Fruit fly (Drosophila melanogaster) whole organism, embryonic: ENCODE data around the gene CG43136.
A peak's percentile ranks its signal among the peaks of the same experiment; 100 is the strongest.

ENCODE experiments used
- Ada2b ChIP-seq: fragments of 200-800 bp; sonication (Bioruptor generic); IDR thresholded peaks from 2 replicates; pipeline ENCODE4 v1.3.6; 2022; ENCODE audit warnings: missing biosample characterization, missing genetic modification characterization
- Adf1 ChIP-seq: fragments of 200-800 bp; sonication (Bioruptor generic); IDR thresholded peaks from 2 replicates; pipeline ENCODE4 v1.3.6; 2022; ENCODE audit warnings: missing biosample characterization, missing genetic modification characterization
- BtbVII ChIP-seq: fragments of 200-800 bp; sonication (Bioruptor generic); optimal IDR thresholded peaks from 3 replicates; lab custom pipeline; 2017; ENCODE audit warnings: missing biosample characterization, mild to moderate bottlenecking, missing genetic modification characterization
- CG10565 ChIP-seq: fragments of 200-800 bp; sonication (Bioruptor generic); optimal IDR thresholded peaks from 3 replicates; lab custom pipeline; 2016; ENCODE audit warnings: missing biosample characterization, mild to moderate bottlenecking, missing genetic modification characterization
- CG12299 ChIP-seq: fragments of 200-800 bp; sonication (Bioruptor generic); optimal IDR thresholded peaks from 2 replicates; lab custom pipeline; 2018; ENCODE audit warnings: missing biosample characterization, mild to moderate bottlenecking, missing genetic modification characterization
- CG13775 ChIP-seq: fragments of 200-800 bp; sonication (Bioruptor generic); optimal IDR thresholded peaks from 3 replicates; lab custom pipeline; 2017; ENCODE audit warnings: missing biosample characterization, mild to moderate bottlenecking, missing genetic modification characterization
- CG14014 ChIP-seq: fragments of 200-800 bp; sonication (Bioruptor generic); IDR thresholded peaks from 2 replicates; pipeline ENCODE4 v1.3.6; 2022; ENCODE audit warnings: missing biosample characterization, missing genetic modification characterization
- CG14860 ChIP-seq: fragments of 200-800 bp; sonication (Bioruptor generic); IDR thresholded peaks from 3 replicates; pipeline ENCODE4 v1.3.6; 2022; ENCODE audit warnings: missing biosample characterization, missing genetic modification characterization; ENCODE audit not compliant: partially characterized antibody
- CG1792 ChIP-seq: fragments of 200-800 bp; sonication (Bioruptor generic); optimal IDR thresholded peaks from 2 replicates; lab custom pipeline; 2016; ENCODE audit warnings: missing biosample characterization, missing genetic modification characterization
- CG2129 ChIP-seq: fragments of 200-800 bp; sonication (Bioruptor generic); IDR thresholded peaks from 2 replicates; pipeline ENCODE4 v1.3.6; 2022; ENCODE audit warnings: missing biosample characterization, missing genetic modification characterization; ENCODE audit not compliant: partially characterized antibody
- CG3163 ChIP-seq: fragments of 200-800 bp; sonication (Bioruptor generic); optimal IDR thresholded peaks from 3 replicates; lab custom pipeline; 2016; ENCODE audit warnings: missing biosample characterization, missing genetic modification characterization
- CG32767 ChIP-seq: fragments of 200-800 bp; sonication (Bioruptor generic); IDR thresholded peaks from 2 replicates; pipeline ENCODE4 v1.3.6; 2022; ENCODE audit warnings: missing biosample characterization, missing genetic modification characterization
- CG32772 ChIP-seq: fragments of 200-800 bp; sonication (Bioruptor generic); IDR thresholded peaks from 2 replicates; pipeline ENCODE4 v1.3.6; 2022; ENCODE audit warnings: missing biosample characterization, missing genetic modification characterization
- CG33557 ChIP-seq: fragments of 200-800 bp; sonication (Bioruptor generic); optimal IDR thresholded peaks from 2 replicates; lab custom pipeline; 2019; ENCODE audit warnings: missing biosample characterization, mild to moderate bottlenecking, missing genetic modification characterization, moderate library complexity
- CG3726 ChIP-seq: fragments of 200-800 bp; sonication (Bioruptor generic); IDR thresholded peaks from 3 replicates; pipeline ENCODE4, ENCODE4 v1.3.6; 2022; ENCODE audit warnings: missing biosample characterization, missing genetic modification characterization
- CG5245 ChIP-seq: fragments of 200-800 bp; sonication (Bioruptor generic); optimal IDR thresholded peaks from 3 replicates; lab custom pipeline; 2016; ENCODE audit warnings: missing biosample characterization, missing genetic modification characterization
- CG6175 ChIP-seq: fragments of 200-800 bp; sonication (Bioruptor generic); IDR thresholded peaks from 3 replicates; pipeline ENCODE4 v1.3.6; 2022; ENCODE audit warnings: missing biosample characterization, missing genetic modification characterization
- CG7372 ChIP-seq: fragments of 200-800 bp; sonication (Bioruptor generic); IDR thresholded peaks from 2 replicates; pipeline ENCODE4 v1.3.6; 2022; ENCODE audit warnings: missing biosample characterization, missing genetic modification characterization
- CG8281 ChIP-seq: fragments of 200-800 bp; sonication (Bioruptor generic); optimal IDR thresholded peaks from 2 replicates; lab custom pipeline; 2018; ENCODE audit warnings: missing biosample characterization, mild to moderate bottlenecking, missing genetic modification characterization, moderate library complexity
- CG8765 ChIP-seq: fragments of 200-800 bp; sonication (Bioruptor generic); IDR thresholded peaks from 2 replicates; pipeline ENCODE4 v1.3.6; 2022; ENCODE audit warnings: missing biosample characterization, missing genetic modification characterization
- CG9817 ChIP-seq: fragments of 200-800 bp; sonication (Bioruptor generic); optimal IDR thresholded peaks from 2 replicates; lab custom pipeline; 2018; ENCODE audit warnings: missing biosample characterization, mild to moderate bottlenecking, missing genetic modification characterization, moderate library complexity
- Dip2 ChIP-seq: fragments of 200-800 bp; sonication (Bioruptor generic); IDR thresholded peaks from 2 replicates; pipeline ENCODE4 v1.3.6; 2022; ENCODE audit warnings: missing biosample characterization, missing genetic modification characterization
- Doc2 ChIP-seq: fragments of 200-800 bp; sonication (Bioruptor generic); IDR thresholded peaks from 2 replicates; pipeline ENCODE4 v1.3.6; 2022; ENCODE audit warnings: missing biosample characterization, missing genetic modification characterization
- Dref ChIP-seq: fragments of 200-800 bp; sonication (Bioruptor generic); IDR thresholded peaks from 2 replicates; pipeline ENCODE4 v1.3.6; 2022; ENCODE audit warnings: missing biosample characterization, missing genetic modification characterization
- Lim3 ChIP-seq: fragments of 200-800 bp; sonication (Bioruptor generic); IDR thresholded peaks from 2 replicates; pipeline ENCODE4 v1.3.6; 2022; ENCODE audit warnings: missing biosample characterization, missing genetic modification characterization
- MESR4 ChIP-seq: fragments of 200-800 bp; sonication (Bioruptor generic); optimal IDR thresholded peaks from 2 replicates; lab custom pipeline; 2018; ENCODE audit warnings: missing biosample characterization, mild to moderate bottlenecking, missing genetic modification characterization, moderate library complexity
- NK7.1 ChIP-seq: fragments of 200-800 bp; sonication (Bioruptor generic); optimal IDR thresholded peaks from 3 replicates; lab custom pipeline; 2016; ENCODE audit warnings: missing biosample characterization, missing genetic modification characterization
- Opbp ChIP-seq: fragments of 200-800 bp; sonication (Bioruptor generic); IDR thresholded peaks from 3 replicates; pipeline ENCODE4 v1.3.6; 2022; ENCODE audit warnings: missing biosample characterization, missing genetic modification characterization; ENCODE audit not compliant: partially characterized antibody
- Pdp1 ChIP-seq, 2 experiments: fragments of 200-800 bp; sonication (Bioruptor generic); optimal IDR thresholded peaks; 3 replicates each; lab custom pipeline; 2016; ENCODE audit warnings: missing biosample characterization in 2 of 2, missing genetic modification characterization in 2 of 2, mild to moderate bottlenecking in 1 of 2, moderate library complexity in 1 of 2
- Scr ChIP-seq: fragments of 200-800 bp; sonication (Bioruptor generic); IDR thresholded peaks from 2 replicates; pipeline ENCODE4 v1.3.6; 2022; ENCODE audit warnings: missing biosample characterization, missing genetic modification characterization; ENCODE audit not compliant: partially characterized antibody
- Side ChIP-seq: fragments of 200-800 bp; sonication (Bioruptor generic); optimal IDR thresholded peaks from 2 replicates; lab custom pipeline; 2016; ENCODE audit warnings: missing biosample characterization, missing genetic modification characterization
- Sin3A ChIP-seq: fragments of >200 bp; optimal IDR thresholded peaks from 2 replicates; lab custom pipeline; 2018
- Ssrp ChIP-seq: fragments of 200-800 bp; sonication (Bioruptor generic); optimal IDR thresholded peaks from 2 replicates; lab custom pipeline; 2018; ENCODE audit warnings: missing biosample characterization, mild to moderate bottlenecking, missing genetic modification characterization, moderate library complexity
- Tbp ChIP-seq: fragments of >200 bp; optimal IDR thresholded peaks from 2 replicates; lab custom pipeline; 2018; ENCODE audit warnings: missing biosample characterization, missing genetic modification characterization
- YL-1 ChIP-seq: fragments of 200-800 bp; sonication (Bioruptor generic); optimal IDR thresholded peaks from 3 replicates; lab custom pipeline; 2017; ENCODE audit warnings: missing biosample characterization, mild to moderate bottlenecking, missing genetic modification characterization
- ase ChIP-seq: fragments of 200-800 bp; sonication (Bioruptor generic); IDR thresholded peaks from 3 replicates; pipeline ENCODE4 v1.3.6; 2022; ENCODE audit warnings: missing biosample characterization, missing genetic modification characterization
- crol ChIP-seq: fragments of 200-800 bp; sonication (Bioruptor generic); IDR thresholded peaks from 2 replicates; pipeline ENCODE4 v1.3.6; 2022; ENCODE audit warnings: missing biosample characterization, missing genetic modification characterization
- en ChIP-seq: fragments of 200-800 bp; sonication (Bioruptor generic); optimal IDR thresholded peaks from 2 replicates; lab custom pipeline; 2016; ENCODE audit warnings: missing biosample characterization, missing genetic modification characterization
- her ChIP-seq: fragments of 200-800 bp; sonication (Bioruptor generic); optimal IDR thresholded peaks from 2 replicates; lab custom pipeline; 2016; ENCODE audit warnings: missing biosample characterization, missing genetic modification characterization
- jigr1 ChIP-seq: fragments of 200-800 bp; sonication (Bioruptor generic); IDR thresholded peaks from 3 replicates; pipeline ENCODE4 v1.3.6; 2022; ENCODE audit warnings: missing biosample characterization, missing genetic modification characterization
- nau ChIP-seq: fragments of 200-800 bp; sonication (Bioruptor generic); optimal IDR thresholded peaks from 3 replicates; lab custom pipeline; 2017; ENCODE audit warnings: missing biosample characterization, mild to moderate bottlenecking, missing genetic modification characterization, missing genetic modification reagents
- nerfin-2 ChIP-seq: fragments of 200-800 bp; sonication (Bioruptor generic); IDR thresholded peaks from 2 replicates; pipeline ENCODE4 v1.3.6; 2022; ENCODE audit warnings: missing biosample characterization, missing genetic modification characterization; ENCODE audit not compliant: partially characterized antibody
- pb ChIP-seq: fragments of 200-800 bp; sonication (Bioruptor generic); optimal IDR thresholded peaks from 3 replicates; lab custom pipeline; 2016; ENCODE audit warnings: missing biosample characterization, missing genetic modification characterization
- pfk ChIP-seq: fragments of 200-800 bp; sonication (Bioruptor generic); optimal IDR thresholded peaks from 2 replicates; lab custom pipeline; 2018; ENCODE audit warnings: missing biosample characterization, mild to moderate bottlenecking, missing genetic modification characterization, moderate library complexity
- salm ChIP-seq: fragments of 200-800 bp; sonication (Bioruptor generic); optimal IDR thresholded peaks from 2 replicates; lab custom pipeline; 2018; ENCODE audit warnings: missing biosample characterization, mild to moderate bottlenecking, missing genetic modification characterization
- sens-2 ChIP-seq: fragments of 200-800 bp; sonication (Bioruptor generic); IDR thresholded peaks from 2 replicates; pipeline ENCODE4 v1.3.6; 2022; ENCODE audit warnings: missing biosample characterization, missing genetic modification characterization
- sima ChIP-seq: fragments of 200-800 bp; sonication (Bioruptor generic); optimal IDR thresholded peaks from 2 replicates; lab custom pipeline; 2016; ENCODE audit warnings: missing biosample characterization, missing genetic modification characterization
- vnd ChIP-seq: fragments of 200-800 bp; sonication (Bioruptor generic); IDR thresholded peaks from 3 replicates; pipeline ENCODE4 v1.3.6; 2022; ENCODE audit warnings: missing biosample characterization, missing genetic modification characterization; ENCODE audit not compliant: partially characterized antibody
- z ChIP-seq: fragments of 200-800 bp; sonication (Bioruptor generic); IDR thresholded peaks from 3 replicates; pipeline ENCODE4 v1.3.6; 2022; ENCODE audit warnings: missing biosample characterization, missing genetic modification characterization

Gene CG43136

DNA sequence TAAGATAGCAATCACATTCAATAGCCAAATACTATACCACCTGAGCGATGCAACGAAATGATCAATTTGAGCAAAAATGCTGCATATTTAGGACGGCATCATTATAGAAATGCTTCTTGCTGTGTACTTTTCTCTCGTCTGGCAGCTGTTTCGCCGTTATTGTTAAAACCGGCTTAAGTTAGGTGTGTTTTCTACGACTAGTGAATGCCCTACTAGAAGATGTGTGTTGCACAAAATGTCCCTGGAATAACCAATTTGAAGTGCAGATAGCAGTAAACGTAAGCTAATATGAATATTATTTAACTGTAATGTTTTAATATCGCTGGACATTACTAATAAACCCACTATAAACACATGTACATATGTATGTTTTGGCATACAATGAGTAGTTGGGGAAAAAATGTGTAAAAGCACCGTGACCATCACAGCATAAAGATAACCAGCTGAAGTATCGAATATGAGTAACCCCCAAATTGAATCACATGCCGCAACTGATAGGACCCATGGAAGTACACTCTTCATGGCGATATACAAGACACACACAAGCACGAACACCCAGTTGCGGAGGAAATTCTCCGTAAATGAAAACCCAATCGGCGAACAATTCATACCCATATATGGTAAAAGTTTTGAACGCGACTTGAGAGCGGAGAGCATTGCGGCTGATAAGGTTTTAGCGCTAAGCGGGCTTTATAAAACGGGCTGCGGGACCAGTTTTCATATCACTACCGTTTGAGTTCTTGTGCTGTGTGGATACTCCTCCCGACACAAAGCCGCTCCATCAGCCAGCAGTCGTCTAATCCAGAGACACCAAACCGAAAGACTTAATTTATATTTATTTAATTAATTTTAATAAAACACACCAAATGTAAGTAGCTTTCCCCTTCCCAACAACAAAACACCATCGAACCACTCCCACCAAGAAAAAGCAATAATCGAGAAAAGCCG lies 46.9 kb downstream of the CG43136 start, which contains the start of gene Act5C (continued):
- TF ChIP-seq CG32772 (GFP tag; lab: Robert Waterston, UW), result peak; percentile 90
- peak; percentile 87 for TF ChIP-seq CG5245 (GFP tag; lab: Kevin White, UChicago)
- TF ChIP-seq Pdp1 (GFP tag; optimal IDR thresholded peaks at IDR 0.05; lab: Kevin White, UChicago), result peak; percentile 94 to 96
- no peak for TF ChIP-seq Doc2
- TF ChIP-seq CG8281 (tag; lab: Kevin White, UChicago), result peak; percentile 76
- peak; percentile 93 for TF ChIP-seq salm (tag; lab: Kevin White, UChicago)
- peak; percentile 86 for TF ChIP-seq CG7372 (GFP tag; lab: Robert Waterston, UW)
- peak; percentile 87 for TF ChIP-seq Ssrp (tag; lab: Kevin White, UChicago)
- peak; percentile 84 for TF ChIP-seq pb (GFP tag; lab: Kevin White, UChicago)
- no peak for TF ChIP-seq Sin3A (lab: Kevin White, UChicago)
- TF ChIP-seq CG14014 (GFP tag; lab: Robert Waterston, UW), result peak; percentile 94
- peak; percentile 87 for TF ChIP-seq BtbVII (GFP tag; lab: Kevin White, UChicago)
- TF ChIP-seq nau (GFP tag; lab: Kevin White, UChicago), result peak; percentile 86
- TF ChIP-seq Adf1 (GFP tag; lab: Robert Waterston, UW), result peak; percentile 58
- TF ChIP-seq Side (GFP tag; lab: Kevin White, UChicago), result peak; percentile 96
- TF ChIP-seq CG1792 (GFP tag; lab: Kevin White, UChicago), result peak; percentile 92
- peak; percentile 90 for TF ChIP-seq en (GFP tag; lab: Kevin White, UChicago)
- TF ChIP-seq her, result peak; percentile 92
- TF ChIP-seq jigr1 (GFP tag; lab: Robert Waterston, UW), result peak; percentile 79
- TF ChIP-seq Dip2 (GFP tag; lab: Robert Waterston, UW), result 0 out of 2 replicates have a peak, but pooled peaks have one; percentile 16
- no peak for TF ChIP-seq nerfin-2 (GFP tag; lab: Robert Waterston, UW)
- TF ChIP-seq sima (GFP tag; lab: Kevin White, UChicago), result peak; percentile 86
- TF ChIP-seq CG3726 (GFP tag; lab: Robert Waterston, UW), result peak; percentile 96
- TF ChIP-seq CG2129, result no peak
- TF ChIP-seq CG12299 (tag; lab: Kevin White, UChicago), result peak; percentile 92
- peak; percentile 57 for TF ChIP-seq MESR4 (GFP tag; lab: Kevin White, UChicago)
- TF ChIP-seq sens-2 (GFP tag; lab: Robert Waterston, UW), result peak; percentile 87
- TF ChIP-seq NK7.1 (GFP tag; lab: Kevin White, UChicago), result peak; percentile 86
- peak; percentile 87 for TF ChIP-seq ase
- TF ChIP-seq CG9817, result peak; percentile 87
- no peak for TF ChIP-seq Dref (GFP tag; lab: Robert Waterston, UW)
- TF ChIP-seq pfk (GFP tag; lab: Kevin White, UChicago), result no peak
- peak; percentile 50; the same call in 1 of the 3 replicates for TF ChIP-seq z (GFP tag; lab: Robert Waterston, UW)
- TF ChIP-seq CG14860 (GFP tag; lab: Robert Waterston, UW), result no peak
- TF ChIP-seq Lim3 (GFP tag; lab: Robert Waterston, UW), result peak; percentile 69
- peak; percentile 90 for TF ChIP-seq CG32767 (GFP tag; lab: Robert Waterston, UW)
- no peak for TF ChIP-seq Opbp (GFP tag; lab: Robert Waterston, UW)
- peak; percentile 68 for TF ChIP-seq crol
- TF ChIP-seq CG33557 (GFP tag; lab: Kevin White, UChicago), result peak; percentile 91
- TF ChIP-seq Scr (GFP tag; lab: Robert Waterston, UW), result no peak
- TF ChIP-seq CG8765 (GFP tag; lab: Robert Waterston, UW), result peak; percentile 90
- TF ChIP-seq YL-1, result peak; percentile 57
- TF ChIP-seq vnd (GFP tag; lab: Robert Waterston, UW), result no peak
- no peak for TF ChIP-seq Tbp
- TF ChIP-seq CG3163, result peak; percentile 82
- TF ChIP-seq CG6175 (GFP tag; lab: Robert Waterston, UW), result peak; percentile 79
- TF ChIP-seq CG13775 (GFP tag; lab: Kevin White, UChicago), result peak; percentile 90
- TF ChIP-seq CG10565 (GFP tag; lab: Kevin White, UChicago), result peak; percentile 90
- TF ChIP-seq Ada2b (GFP tag; lab: Robert Waterston, UW), result peak; percentile 94
